Fruit fly (Drosophila melanogaster) S2 (cell line): Measurements from ENCODE around the gene bora.

Experiments
- CG8478 ChIP-seq: fragments of >200 bp; optimal IDR thresholded peaks from 2 replicates; lab custom pipeline; 2018
- CTCF ChIP-seq, 2 experiments: fragments of >200 bp; optimal IDR thresholded peaks; 2 replicates each; lab custom pipeline; 2018

DNA sequence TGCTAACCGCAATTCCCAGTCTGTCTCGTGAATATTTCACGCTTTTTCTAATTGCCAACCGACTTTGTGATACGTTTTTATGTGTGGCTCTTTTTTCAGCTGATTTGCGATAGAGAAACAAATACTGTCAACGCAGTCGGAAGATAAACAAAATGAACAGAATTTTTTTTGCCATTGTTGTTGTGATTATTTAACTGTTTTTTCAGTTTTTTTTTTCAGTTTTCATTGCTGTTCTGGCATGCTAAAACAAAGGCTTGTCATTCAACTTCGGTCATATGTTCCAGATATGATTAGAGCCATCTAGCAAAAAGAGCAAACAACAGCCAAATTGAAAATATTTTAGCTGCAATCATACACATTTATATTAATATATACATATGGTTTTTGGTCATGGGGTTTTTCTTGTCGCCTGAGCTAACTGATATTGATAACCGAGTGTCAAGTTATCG, 9.7 kb downstream of the bora start:
- TF ChIP-seq CG8478 (lab: Kevin White, UChicago) (no peak), CTCF (optimal IDR thresholded peaks at IDR 0.05; lab: Kevin White, UChicago) (no peak)
